Fruit fly (Drosophila melanogaster): ENCODE measurements around the gene TwdlZ.

Gene TwdlZ

DNA sequence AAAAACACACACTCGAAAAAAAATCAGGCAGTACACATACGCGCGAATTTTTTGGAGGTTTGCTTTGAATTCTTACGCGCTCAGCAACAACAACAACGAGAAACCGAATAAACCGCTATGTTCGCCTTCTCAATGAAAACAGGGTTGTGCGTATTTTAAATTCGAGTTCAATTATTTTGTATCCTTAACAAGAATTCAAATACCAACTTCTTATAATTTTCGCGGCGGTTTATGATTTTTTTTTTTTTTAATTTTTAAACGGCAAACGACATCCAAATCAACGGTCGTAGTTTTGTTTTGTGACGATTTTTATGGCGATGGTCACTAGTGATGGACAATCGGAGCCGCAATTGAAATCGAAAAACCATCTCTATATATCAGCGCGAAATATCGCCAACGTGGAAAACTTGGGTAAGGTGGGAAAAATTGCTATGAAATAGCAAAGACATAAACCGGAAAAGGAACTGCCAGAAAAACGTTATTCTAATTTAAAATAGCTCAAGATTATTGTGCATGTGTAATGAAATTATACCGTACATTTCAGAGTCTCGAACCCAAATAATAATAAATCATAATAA, 13.7 kb downstream of the TwdlZ start, which contains the start of gene goe (continued):
- TF ChIP-seq CG31627 (GFP tag; optimal IDR thresholded peaks at IDR 0.05) (peak; percentile 80), Eip93F (GFP tag; optimal IDR thresholded peaks at IDR 0.05) (no peak), CG11294 (GFP tag; IDR thresholded peaks at IDR 0.05) (0 out of 2 replicates have a peak, but pooled peaks have one; percentile 21), net (GFP tag; optimal IDR thresholded peaks at IDR 0.05) (peak; percentile 1), svp (GFP tag) (peak; percentile 80), Met (GFP tag; optimal IDR thresholded peaks at IDR 0.05) (peak; percentile 68), fkh (GFP tag; optimal IDR thresholded peaks at IDR 0.05) (no peak), Ets21C (GFP tag; optimal IDR thresholded peaks at IDR 0.05) (peak; percentile 67), CG32006 (GFP tag; optimal IDR thresholded peaks at IDR 0.05) (peak; percentile 15), CG3919 (GFP tag; optimal IDR thresholded peaks at IDR 0.05) (peak; percentile 43), Smox (GFP tag; optimal IDR thresholded peaks at IDR 0.05) (peak; percentile 60), esn (GFP tag; optimal IDR thresholded peaks at IDR 0.05) (peak; percentile 75), CG8119 (GFP tag; IDR thresholded peaks at IDR 0.05) (no peak), CG7368 (GFP tag; optimal IDR thresholded peaks at IDR 0.05) (peak; percentile 35), Blimp-1 (GFP tag; optimal IDR thresholded peaks at IDR 0.05) (no peak), vri (GFP tag; optimal IDR thresholded peaks at IDR 0.05) (peak; percentile 63), Hr4 (GFP tag; optimal IDR thresholded peaks at IDR 0.05) (no peak), CG6792 (GFP tag; optimal IDR thresholded peaks at IDR 0.05) (peak; percentile 65), Gug (GFP tag; IDR thresholded peaks at IDR 0.05) (peak; percentile 27; the same call in 1 of the 2 replicates), Eip75B (GFP tag; optimal IDR thresholded peaks at IDR 0.05) (peak; percentile 60), CG11762 (GFP tag; optimal IDR thresholded peaks at IDR 0.05; ENCODE audit: insufficient read depth) (no peak), lz (GFP tag; optimal IDR thresholded peaks at IDR 0.05) (peak; percentile 81), spab (GFP tag; optimal IDR thresholded peaks at IDR 0.05) (no peak), CG11902 (GFP tag; optimal IDR thresholded peaks at IDR 0.05) (peak; percentile 27), CG4318 (GFP tag; optimal IDR thresholded peaks at IDR 0.05) (no peak)

DNA sequence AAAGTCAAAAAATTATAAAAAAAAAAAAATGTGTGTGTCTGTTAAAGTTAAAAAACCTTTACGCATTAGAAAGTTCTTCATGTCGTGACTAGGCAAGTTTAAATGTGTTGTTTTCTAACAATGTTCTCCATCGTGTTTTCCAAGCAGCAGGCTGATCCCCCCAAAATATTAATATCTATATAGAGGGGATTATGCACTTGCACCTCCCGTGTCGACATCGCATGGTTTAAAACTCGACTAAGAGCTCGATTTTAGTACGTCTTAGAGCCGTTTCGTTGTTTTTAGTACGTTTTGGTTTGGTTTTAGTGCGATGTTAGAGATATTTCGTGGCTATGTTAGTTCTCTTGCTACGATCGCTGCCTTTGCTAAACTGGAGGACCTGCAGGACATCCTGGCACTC, 15.1 kb downstream of the TwdlZ start:
- TF ChIP-seq svp (GFP tag), result no peak
- no peak for TF ChIP-seq fd85E (GFP tag; optimal IDR thresholded peaks at IDR 0.05)
- TF ChIP-seq CG11294 (GFP tag; IDR thresholded peaks at IDR 0.05), result no peak
- no peak for TF ChIP-seq fd59A (GFP tag; optimal IDR thresholded peaks at IDR 0.05)
- TF ChIP-seq vri (GFP tag; optimal IDR thresholded peaks at IDR 0.05), result no peak
- no peak for TF ChIP-seq CG10631 (GFP tag; optimal IDR thresholded peaks at IDR 0.05)
- no peak for TF ChIP-seq CG11902 (GFP tag; optimal IDR thresholded peaks at IDR 0.05)
- no peak for TF ChIP-seq Hr39 (GFP tag; optimal IDR thresholded peaks at IDR 0.05)
- no peak for TF ChIP-seq Sox102F (GFP tag; optimal IDR thresholded peaks at IDR 0.05)
- TF ChIP-seq Blimp-1 (GFP tag; optimal IDR thresholded peaks at IDR 0.05), result no peak
- TF ChIP-seq CG16779 (tag; optimal IDR thresholded peaks at IDR 0.05), result no peak

DNA sequence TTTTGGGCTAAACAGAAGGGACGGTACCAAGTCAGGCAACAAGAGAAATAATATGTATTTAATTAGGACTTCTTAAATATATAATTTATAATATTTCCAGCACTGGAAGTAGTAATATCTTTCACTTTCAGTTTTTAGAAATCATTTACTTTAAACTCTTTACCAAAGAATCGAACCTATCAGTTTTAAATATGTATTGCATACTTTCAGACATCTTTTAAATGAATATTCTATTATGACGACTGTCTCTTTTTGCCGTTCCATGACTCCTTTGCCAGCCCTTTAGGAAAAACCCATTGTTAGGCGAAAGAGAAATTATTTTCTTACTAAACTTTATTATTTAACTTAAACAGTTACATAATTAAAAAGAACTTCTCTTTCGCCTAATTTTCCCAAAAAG, 19.7 kb downstream of the TwdlZ start:
- TF ChIP-seq topi (GFP tag; optimal IDR thresholded peaks at IDR 0.05), result no peak
- TF ChIP-seq achi (GFP tag; optimal IDR thresholded peaks at IDR 0.05), result no peak
- TF ChIP-seq esn (GFP tag; optimal IDR thresholded peaks at IDR 0.05), result no peak
- no peak for TF ChIP-seq spab (GFP tag; optimal IDR thresholded peaks at IDR 0.05)
- no peak for TF ChIP-seq CG6163 (GFP tag; IDR thresholded peaks at IDR 0.05)
- no peak for TF ChIP-seq CG8632 (GFP tag; optimal IDR thresholded peaks at IDR 0.05)
- TF ChIP-seq CG4318 (GFP tag; optimal IDR thresholded peaks at IDR 0.05), result no peak
- no peak for TF ChIP-seq CG1621 (tag; optimal IDR thresholded peaks at IDR 0.05)
- no peak for TF ChIP-seq CG9139 (GFP tag; optimal IDR thresholded peaks at IDR 0.05)
- TF ChIP-seq Ets96B (tag; optimal IDR thresholded peaks at IDR 0.05), result no peak
- no peak for TF ChIP-seq CG7368 (GFP tag; optimal IDR thresholded peaks at IDR 0.05)
- TF ChIP-seq svp (GFP tag), result no peak
- TF ChIP-seq CG6276 (GFP tag; optimal IDR thresholded peaks at IDR 0.05), result no peak
- TF ChIP-seq pdm3 (GFP tag; optimal IDR thresholded peaks at IDR 0.05), result no peak
- TF ChIP-seq CG16779 (tag; optimal IDR thresholded peaks at IDR 0.05), result no peak
- TF ChIP-seq Blimp-1 (GFP tag; optimal IDR thresholded peaks at IDR 0.05), result no peak
- TF ChIP-seq Ets21C (GFP tag; optimal IDR thresholded peaks at IDR 0.05), result no peak
- no peak for TF ChIP-seq CG34406 (GFP tag; optimal IDR thresholded peaks at IDR 0.05)
- no peak for TF ChIP-seq Met (GFP tag; optimal IDR thresholded peaks at IDR 0.05)
- no peak for TF ChIP-seq CG6808 (GFP tag; optimal IDR thresholded peaks at IDR 0.05)
